Worm (Caenorhabditis elegans): ENCODE data around the gene grp-1.

DNA sequence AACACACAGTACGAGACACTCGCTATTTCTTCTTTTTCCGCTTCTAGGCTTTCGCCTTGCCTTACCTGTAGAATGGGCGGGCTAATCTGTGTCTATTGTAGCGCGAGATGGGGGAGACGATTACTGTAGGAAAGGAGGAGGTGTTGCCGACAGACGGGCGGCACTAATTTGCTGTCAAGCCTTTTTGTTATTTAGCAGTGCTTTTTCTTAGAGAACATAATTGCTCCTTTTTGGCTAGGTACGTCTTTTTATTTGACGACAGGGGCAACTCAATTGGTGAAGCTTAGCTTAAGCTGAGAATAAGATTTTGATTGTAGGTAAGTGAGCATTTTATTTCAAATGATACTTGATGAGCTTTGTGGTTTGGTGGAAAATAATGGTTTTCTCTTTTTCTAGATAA, 21.8 kb upstream of the grp-1 start:
- TF ChIP-seq ztf-29 (GFP tag; IDR thresholded peaks at IDR 0.05) (0 out of 2 replicates have a peak, but pooled peaks have one; percentile 31), med-1 (GFP tag; optimal IDR thresholded peaks at IDR 0.05; ENCODE audit: insufficient read depth) (no peak), flt-1 (GFP tag; IDR thresholded peaks at IDR 0.05) (no peak), klf-2 (GFP tag; conservative IDR thresholded peaks at IDR 0.05) (no peak), ztf-23 (GFP tag; IDR thresholded peaks at IDR 0.05) (no peak)

All from whole organism, midembryonic.